Worm (Caenorhabditis elegans) whole organism, early embryonic: ENCODE results near the gene Y58A7A.4.

ENCODE experiments used
- ama-1 ChIP-seq: fragments of 150-350 bp; optimal IDR thresholded peaks from 2 replicates; lab custom pipeline; 2014
- tbx-37 ChIP-seq: fragments of 200-800 bp; sonication (Bioruptor generic); conservative IDR thresholded peaks from 2 replicates; pipeline ENCODE4 v1.3.6; 2022; ENCODE audit warnings: missing genetic modification reagents, missing genetic modification characterization, missing compliant biosample characterization

- TF ChIP-seq ama-1: no peak
- no peak for TF ChIP-seq tbx-37 (GFP tag; lab: Robert Waterston, UW)
Measured at ce11 chrV:5119109-5119508, 34.3 kb upstream of the Y58A7A.4 start, which contains the start of gene C04F5.9.
